Fruit fly (Drosophila melanogaster): ENCODE data around the gene Orct2.

- TF ChIP-seq CG14655 (GFP tag; optimal IDR thresholded peaks at IDR 0.05) (no peak), CG15710 (tag; optimal IDR thresholded peaks at IDR 0.05) (no peak), Ets98B (GFP tag; IDR thresholded peaks at IDR 0.05) (no peak), CG10348 (GFP tag; IDR thresholded peaks at IDR 0.05) (no peak), CG17806 (tag; optimal IDR thresholded peaks at IDR 0.05) (no peak), gl (tag; optimal IDR thresholded peaks at IDR 0.05) (no peak), Pif1A (GFP tag; optimal IDR thresholded peaks at IDR 0.05) (no peak), Snoo (tag; optimal IDR thresholded peaks at IDR 0.05) (no peak), CG8301 (tag; optimal IDR thresholded peaks at IDR 0.05) (no peak), CG4496 (GFP tag; IDR thresholded peaks at IDR 0.05) (no peak), EcR (GFP tag; optimal IDR thresholded peaks at IDR 0.05) (no peak), Pif1B (GFP tag; optimal IDR thresholded peaks at IDR 0.05) (no peak), CG13204 (GFP tag; optimal IDR thresholded peaks at IDR 0.05) (no peak)
Measured at dm6 chr3R:24258333-24258732, 14.5 kb upstream of the Orct2 start.
